Fruit fly (Drosophila melanogaster): ENCODE measurements around the gene CG33783.

CG33783 gene

dm6 chr3R:10109938-10110337 is 43.4 kb downstream of the CG33783 start, which contains the start of gene Fmr1 (continued):
- peak; percentile 30 for TF ChIP-seq CG16863 (GFP tag; optimal IDR thresholded peaks at IDR 0.05)
- TF ChIP-seq Fer2 (tag; optimal IDR thresholded peaks at IDR 0.05) = peak; percentile 33
- peak; percentile 5 for TF ChIP-seq CG18011 (GFP tag; optimal IDR thresholded peaks at IDR 0.05)
- peak; percentile 44 for TF ChIP-seq vfl (GFP tag; optimal IDR thresholded peaks at IDR 0.05)
- no peak for TF ChIP-seq Lim3 (GFP tag; IDR thresholded peaks at IDR 0.05)
- peak; percentile 16 for TF ChIP-seq CG7839 (tag; optimal IDR thresholded peaks at IDR 0.05)
- no peak for TF ChIP-seq exex (tag; optimal IDR thresholded peaks at IDR 0.05)
- no peak for TF ChIP-seq MTF-1 (GFP tag; optimal IDR thresholded peaks at IDR 0.05; ENCODE audit: borderline replicate concordance)
- no peak for TF ChIP-seq toy (GFP tag; IDR thresholded peaks at IDR 0.05)
- TF ChIP-seq CG14860 (GFP tag; IDR thresholded peaks at IDR 0.05; ENCODE audit: partially characterized antibody) = no peak
- TF ChIP-seq HLH4C (GFP tag; IDR thresholded peaks at IDR 0.05; ENCODE audit: partially characterized antibody) = no peak
- peak; percentile 37; the same call in 1 of the 3 replicates for TF ChIP-seq Dbx (GFP tag; IDR thresholded peaks at IDR 0.05)
- peak; percentile 75 for TF ChIP-seq CG12769 (tag; optimal IDR thresholded peaks at IDR 0.05)
- no peak for TF ChIP-seq Poxn (GFP tag; IDR thresholded peaks at IDR 0.05)
- no peak for TF ChIP-seq CG31224 (GFP tag; IDR thresholded peaks at IDR 0.05)
- TF ChIP-seq lilli (GFP tag; optimal IDR thresholded peaks at IDR 0.05) = peak; percentile 71
- TF ChIP-seq Atf3 (GFP tag; optimal IDR thresholded peaks at IDR 0.05) = peak; percentile 7
- peak; percentile 18 for TF ChIP-seq Chrac-16 (GFP tag; optimal IDR thresholded peaks at IDR 0.05)
- TF ChIP-seq CG7786 (GFP tag; optimal IDR thresholded peaks at IDR 0.05) = peak; percentile 48
- TF ChIP-seq zfh2 (GFP tag; optimal IDR thresholded peaks at IDR 0.05) = peak; percentile 59
- TF ChIP-seq jigr1 (GFP tag; IDR thresholded peaks at IDR 0.05) = no peak
- no peak for TF ChIP-seq Hey (tag; optimal IDR thresholded peaks at IDR 0.05)
- no peak for TF ChIP-seq otp (GFP tag; IDR thresholded peaks at IDR 0.05)
- TF ChIP-seq zen (tag; optimal IDR thresholded peaks at IDR 0.05) = peak; percentile 36
- no peak for TF ChIP-seq CG34376 (GFP tag; optimal IDR thresholded peaks at IDR 0.05)
- TF ChIP-seq CG7963 (GFP tag; IDR thresholded peaks at IDR 0.05; ENCODE audit: partially characterized antibody) = no peak
- no peak for TF ChIP-seq en (GFP tag; optimal IDR thresholded peaks at IDR 0.05)
- no peak for TF ChIP-seq stc (GFP tag; IDR thresholded peaks at IDR 0.05)
- no peak for TF ChIP-seq CG1529 (GFP tag; optimal IDR thresholded peaks at IDR 0.05)
- TF ChIP-seq CG2678 (tag; optimal IDR thresholded peaks at IDR 0.05) = peak; percentile 32
- no peak for TF ChIP-seq nerfin-2 (GFP tag; IDR thresholded peaks at IDR 0.05; ENCODE audit: partially characterized antibody)
- TF ChIP-seq wdn (GFP tag; IDR thresholded peaks at IDR 0.05) = no peak
- TF ChIP-seq CG7271 (tag; optimal IDR thresholded peaks at IDR 0.05) = no peak
- TF ChIP-seq unpg (GFP tag; optimal IDR thresholded peaks at IDR 0.05) = peak; percentile 43
- peak; percentile 63 for TF ChIP-seq CG4617 (GFP tag; optimal IDR thresholded peaks at IDR 0.05; ENCODE audit: borderline replicate concordance)
- no peak; the same call in 1 of the 2 replicates for TF ChIP-seq inv (GFP tag; IDR thresholded peaks at IDR 0.05; ENCODE audit: partially characterized antibody)
- TF ChIP-seq scrt (GFP tag; optimal IDR thresholded peaks at IDR 0.05) = no peak
- peak; percentile 53 for TF ChIP-seq sisA (GFP tag; IDR thresholded peaks at IDR 0.05)
- TF ChIP-seq NC2β (GFP tag; optimal IDR thresholded peaks at IDR 0.05) = peak; percentile 65
- TF ChIP-seq CG1603 (tag; optimal IDR thresholded peaks at IDR 0.05) = peak; percentile 91
- TF ChIP-seq CG2875 (GFP tag; optimal IDR thresholded peaks at IDR 0.05) = no peak
- TF ChIP-seq gsb-n (tag; optimal IDR thresholded peaks at IDR 0.05) = peak; percentile 41
- peak; percentile 21 for TF ChIP-seq ERR (GFP tag; optimal IDR thresholded peaks at IDR 0.05)
- TF ChIP-seq emc (GFP tag; optimal IDR thresholded peaks at IDR 0.05) = peak; percentile 60
- TF ChIP-seq CG42726 (GFP tag; IDR thresholded peaks at IDR 0.05; ENCODE audit: partially characterized antibody) = no peak
- TF ChIP-seq CG3847 (GFP tag; IDR thresholded peaks at IDR 0.05) = peak; percentile 88
- TF ChIP-seq D19B (GFP tag; optimal IDR thresholded peaks at IDR 0.05) = no peak
- TF ChIP-seq lmd (GFP tag; IDR thresholded peaks at IDR 0.05) = peak; percentile 51; the same call in 1 of the 2 replicates
- TF ChIP-seq CG1792 (GFP tag; optimal IDR thresholded peaks at IDR 0.05) = peak; percentile 52
- TF ChIP-seq CG15073 (GFP tag; optimal IDR thresholded peaks at IDR 0.05) = no peak
- peak; percentile 45 for TF ChIP-seq da (GFP tag; optimal IDR thresholded peaks at IDR 0.05)
